Fruit fly (Drosophila melanogaster) whole organism, embryonic: ENCODE measurements around the gene CG9184.
A peak's percentile ranks its signal among the peaks of the same experiment; 100 is the strongest.

Source experiments
- Atf-2 ChIP-seq: fragments of 200-800 bp; sonication (Bioruptor generic); optimal IDR thresholded peaks from 2 replicates; lab custom pipeline; 2016; ENCODE audit warnings: missing biosample characterization, missing genetic modification characterization
- Bteb2 ChIP-seq: fragments of 200-800 bp; sonication (Bioruptor generic); optimal IDR thresholded peaks from 2 replicates; lab custom pipeline; 2016; ENCODE audit warnings: missing biosample characterization, missing genetic modification characterization
- CG10321 ChIP-seq: fragments of 200-800 bp; sonication (Bioruptor generic); IDR thresholded peaks from 2 replicates; pipeline ENCODE4 v1.3.6; 2022; ENCODE audit warnings: missing biosample characterization, missing genetic modification characterization
- CG12659 ChIP-seq: fragments of 200-800 bp; sonication (Bioruptor generic); optimal IDR thresholded peaks from 3 replicates; lab custom pipeline; 2017; ENCODE audit warnings: mild to moderate bottlenecking, missing biosample characterization, missing genetic modification reagents, missing genetic modification characterization
- CG13775 ChIP-seq: fragments of 200-800 bp; sonication (Bioruptor generic); optimal IDR thresholded peaks from 3 replicates; lab custom pipeline; 2017; ENCODE audit warnings: missing biosample characterization, mild to moderate bottlenecking, missing genetic modification characterization
- CG15479 ChIP-seq: fragments of 200-800 bp; sonication (Bioruptor generic); optimal IDR thresholded peaks from 3 replicates; lab custom pipeline; 2019; ENCODE audit warnings: missing biosample characterization, mild to moderate bottlenecking, missing genetic modification characterization, moderate library complexity
- CG1603 ChIP-seq: fragments of 200-800 bp; sonication (Bioruptor generic); optimal IDR thresholded peaks from 2 replicates; lab custom pipeline; 2019; ENCODE audit warnings: missing biosample characterization, mild to moderate bottlenecking, missing genetic modification characterization, moderate library complexity
- CG16863 ChIP-seq: fragments of 200-800 bp; sonication (Bioruptor generic); optimal IDR thresholded peaks from 3 replicates; lab custom pipeline; 2016; ENCODE audit warnings: missing biosample characterization, missing genetic modification characterization
- CG1792 ChIP-seq: fragments of 200-800 bp; sonication (Bioruptor generic); optimal IDR thresholded peaks from 2 replicates; lab custom pipeline; 2016; ENCODE audit warnings: missing biosample characterization, missing genetic modification characterization
- CG2712 ChIP-seq: fragments of 200-800 bp; optimal IDR thresholded peaks from 3 replicates; lab custom pipeline; 2019; ENCODE audit warnings: missing biosample characterization, mild to moderate bottlenecking, missing genetic modification characterization, moderate library complexity
- CG34376 ChIP-seq: fragments of 200-800 bp; sonication (Bioruptor generic); optimal IDR thresholded peaks from 2 replicates; lab custom pipeline; 2018; ENCODE audit warnings: missing biosample characterization, mild to moderate bottlenecking, missing genetic modification characterization
- CG4328 ChIP-seq: fragments of 200-800 bp; sonication (Bioruptor generic); optimal IDR thresholded peaks from 3 replicates; lab custom pipeline; 2017; ENCODE audit warnings: missing biosample characterization, missing genetic modification reagents, missing genetic modification characterization
- CG5245 ChIP-seq: fragments of 200-800 bp; sonication (Bioruptor generic); optimal IDR thresholded peaks from 3 replicates; lab custom pipeline; 2016; ENCODE audit warnings: missing biosample characterization, missing genetic modification characterization
- CG6654 ChIP-seq: fragments of 200-800 bp; sonication (Bioruptor generic); optimal IDR thresholded peaks from 2 replicates; lab custom pipeline; 2017; ENCODE audit warnings: missing biosample characterization, mild to moderate bottlenecking, missing genetic modification characterization
- CG7357 ChIP-seq: fragments of 200-800 bp; sonication (Bioruptor generic); IDR thresholded peaks from 3 replicates; pipeline ENCODE4 v1.3.6; 2022; ENCODE audit warnings: missing biosample characterization, missing genetic modification characterization
- CG7928 ChIP-seq: fragments of 200-800 bp; sonication (Bioruptor generic); optimal IDR thresholded peaks from 2 replicates; lab custom pipeline; 2017; ENCODE audit warnings: missing biosample characterization, mild to moderate bottlenecking, missing genetic modification characterization
- CG8765 ChIP-seq: fragments of 200-800 bp; sonication (Bioruptor generic); IDR thresholded peaks from 2 replicates; pipeline ENCODE4 v1.3.6; 2022; ENCODE audit warnings: missing biosample characterization, missing genetic modification characterization
- CG8924 ChIP-seq: fragments of 200-800 bp; optimal IDR thresholded peaks from 3 replicates; lab custom pipeline; 2019; ENCODE audit warnings: missing biosample characterization, mild to moderate bottlenecking, missing genetic modification characterization, moderate library complexity
- CG9727 ChIP-seq: fragments of 200-800 bp; sonication (Bioruptor generic); optimal IDR thresholded peaks from 3 replicates; lab custom pipeline; 2017; ENCODE audit warnings: missing biosample characterization, mild to moderate bottlenecking, missing genetic modification characterization
- D19B ChIP-seq: fragments of 200-800 bp; sonication (Bioruptor generic); optimal IDR thresholded peaks from 2 replicates; lab custom pipeline; 2017; ENCODE audit warnings: missing biosample characterization, mild to moderate bottlenecking, missing genetic modification characterization
- Dfd ChIP-seq, 2 experiments: fragments of >200 bp; optimal IDR thresholded peaks; 2 replicates each; lab custom pipeline; 2017; ENCODE audit warnings: missing biosample characterization in 2 of 2, missing genetic modification characterization in 2 of 2
- Dip3 ChIP-seq: fragments of 200-800 bp; sonication (Bioruptor generic); optimal IDR thresholded peaks from 3 replicates; lab custom pipeline; 2016; ENCODE audit warnings: missing biosample characterization, missing genetic modification characterization
- E2f2 ChIP-seq: fragments of 200-800 bp; sonication (Bioruptor generic); IDR thresholded peaks from 2 replicates; pipeline ENCODE4 v1.3.6; 2022; ENCODE audit warnings: missing biosample characterization, missing genetic modification characterization
- Eip74EF ChIP-seq, 2 experiments: fragments of 200-800 bp in 1 of 2; fragments of >200 bp in 1 of 2; sonication (Bioruptor generic) in 1 of 2; optimal IDR thresholded peaks; 2 replicates each; lab custom pipeline; 2017 to 2019; ENCODE audit warnings: missing biosample characterization in 2 of 2, missing genetic modification characterization in 2 of 2, mild to moderate bottlenecking in 1 of 2, moderate library complexity in 1 of 2
- Elba2 ChIP-seq: fragments of 200-800 bp; sonication (Bioruptor generic); optimal IDR thresholded peaks from 3 replicates; lab custom pipeline; 2016; ENCODE audit warnings: missing biosample characterization, missing genetic modification characterization
- Gsc ChIP-seq: fragments of 200-800 bp; sonication (Bioruptor generic); IDR thresholded peaks from 2 replicates; pipeline ENCODE4 v1.3.6; 2022; ENCODE audit warnings: missing biosample characterization, missing genetic modification characterization
- HHEX ChIP-seq: fragments of 200-800 bp; sonication (Bioruptor generic); optimal IDR thresholded peaks from 3 replicates; lab custom pipeline; 2017; ENCODE audit warnings: missing biosample characterization, mild to moderate bottlenecking, missing genetic modification characterization, missing genetic modification reagents
- HmgD ChIP-seq: fragments of 200-800 bp; sonication (Bioruptor generic); optimal IDR thresholded peaks from 3 replicates; lab custom pipeline; 2016; ENCODE audit warnings: missing biosample characterization, missing genetic modification characterization
- Hr3 ChIP-seq: fragments of 200-800 bp; sonication (Bioruptor generic); optimal IDR thresholded peaks from 3 replicates; lab custom pipeline; 2016; ENCODE audit warnings: missing biosample characterization, missing genetic modification characterization
- Lhr ChIP-seq: fragments of 200-800 bp; sonication (Bioruptor generic); optimal IDR thresholded peaks from 3 replicates; lab custom pipeline; 2017; ENCODE audit warnings: mild to moderate bottlenecking, missing biosample characterization, missing genetic modification reagents, missing genetic modification characterization
- MESR4 ChIP-seq: fragments of 200-800 bp; sonication (Bioruptor generic); optimal IDR thresholded peaks from 2 replicates; lab custom pipeline; 2018; ENCODE audit warnings: missing biosample characterization, mild to moderate bottlenecking, missing genetic modification characterization, moderate library complexity
- Mad ChIP-seq: fragments of 200-800 bp; sonication (Bioruptor generic); optimal IDR thresholded peaks from 2 replicates; lab custom pipeline; 2016; ENCODE audit warnings: missing biosample characterization, missing genetic modification characterization
- Meics ChIP-seq: fragments of 200-800 bp; sonication (Bioruptor generic); optimal IDR thresholded peaks from 2 replicates; lab custom pipeline; 2017; ENCODE audit warnings: missing biosample characterization, mild to moderate bottlenecking, missing genetic modification characterization
- Nf-YC ChIP-seq: fragments of 200-800 bp; optimal IDR thresholded peaks from 3 replicates; lab custom pipeline; 2019; ENCODE audit warnings: missing biosample characterization, mild to moderate bottlenecking, missing genetic modification characterization, moderate library complexity
- Spps ChIP-seq: fragments of 200-800 bp; sonication (Bioruptor generic); optimal IDR thresholded peaks from 2 replicates; lab custom pipeline; 2018; ENCODE audit warnings: missing biosample characterization, mild to moderate bottlenecking, missing genetic modification characterization
- Taf1 ChIP-seq: fragments of 200-800 bp; sonication (Bioruptor generic); IDR thresholded peaks from 2 replicates; pipeline ENCODE4 v1.3.6; 2022; ENCODE audit warnings: missing biosample characterization, missing genetic modification characterization
- amos ChIP-seq: fragments of 200-800 bp; sonication (Bioruptor generic); IDR thresholded peaks from 2 replicates; pipeline ENCODE4 v1.3.6; 2022; ENCODE audit warnings: missing biosample characterization, missing genetic modification characterization; ENCODE audit not compliant: partially characterized antibody
- ato ChIP-seq: fragments of 200-800 bp; sonication (Bioruptor generic); IDR thresholded peaks from 2 replicates; pipeline ENCODE4 v1.3.6; 2022; ENCODE audit warnings: missing biosample characterization, missing genetic modification characterization; ENCODE audit not compliant: partially characterized antibody
- crol ChIP-seq: fragments of 200-800 bp; sonication (Bioruptor generic); IDR thresholded peaks from 2 replicates; pipeline ENCODE4 v1.3.6; 2022; ENCODE audit warnings: missing biosample characterization, missing genetic modification characterization
- da ChIP-seq: fragments of 200-800 bp; sonication (Bioruptor generic); optimal IDR thresholded peaks from 2 replicates; lab custom pipeline; 2016; ENCODE audit warnings: missing biosample characterization, missing genetic modification characterization
- dpn ChIP-seq, 2 experiments: fragments of 200-800 bp; sonication (Bioruptor generic); optimal IDR thresholded peaks; 3 replicates each; lab custom pipeline; 2016; ENCODE audit warnings: missing biosample characterization in 2 of 2, missing genetic modification characterization in 2 of 2
- en ChIP-seq: fragments of 200-800 bp; sonication (Bioruptor generic); optimal IDR thresholded peaks from 2 replicates; lab custom pipeline; 2016; ENCODE audit warnings: missing biosample characterization, missing genetic modification characterization
- fd3F ChIP-seq: fragments of 200-800 bp; sonication (Bioruptor generic); optimal IDR thresholded peaks from 2 replicates; lab custom pipeline; 2018; ENCODE audit warnings: missing biosample characterization, mild to moderate bottlenecking, missing genetic modification characterization, moderate library complexity
- fd96Cb ChIP-seq: fragments of 200-800 bp; sonication (Bioruptor generic); optimal IDR thresholded peaks from 2 replicates; lab custom pipeline; 2018; ENCODE audit warnings: missing biosample characterization, mild to moderate bottlenecking, missing genetic modification characterization, moderate library complexity
- maf-S ChIP-seq: fragments of 200-800 bp; sonication (Bioruptor generic); optimal IDR thresholded peaks from 2 replicates; lab custom pipeline; 2016; ENCODE audit warnings: missing biosample characterization, missing genetic modification characterization
- oc ChIP-seq: fragments of 200-800 bp; sonication (Bioruptor generic); optimal IDR thresholded peaks from 2 replicates; lab custom pipeline; 2018; ENCODE audit warnings: missing biosample characterization, mild to moderate bottlenecking, missing genetic modification characterization, moderate library complexity
- phol ChIP-seq: fragments of 200-800 bp; sonication (Bioruptor generic); optimal IDR thresholded peaks from 3 replicates; lab custom pipeline; 2018; ENCODE audit warnings: missing biosample characterization, mild to moderate bottlenecking, missing genetic modification characterization, moderate library complexity
- psq ChIP-seq: fragments of 200-800 bp; sonication (Bioruptor generic); optimal IDR thresholded peaks from 2 replicates; lab custom pipeline; 2017; ENCODE audit warnings: missing biosample characterization, missing genetic modification characterization
- sna ChIP-seq: fragments of 200-800 bp; sonication (Bioruptor generic); IDR thresholded peaks from 2 replicates; pipeline ENCODE4 v1.3.6; 2022; ENCODE audit warnings: missing biosample characterization, missing genetic modification characterization; ENCODE audit not compliant: partially characterized antibody
- stc ChIP-seq: fragments of 200-800 bp; sonication (Bioruptor generic); IDR thresholded peaks from 2 replicates; pipeline ENCODE4 v1.3.6; 2022; ENCODE audit warnings: missing biosample characterization, missing genetic modification characterization
- sug ChIP-seq: fragments of 200-800 bp; optimal IDR thresholded peaks from 2 replicates; lab custom pipeline; 2019; ENCODE audit warnings: missing biosample characterization, mild to moderate bottlenecking, missing genetic modification characterization, moderate library complexity

The CG9184 gene

dm6 chr3L:1352065-1352464 lies 29.5 kb upstream of the CG9184 start (continued):
- TF ChIP-seq CG5245 (no peak), da (GFP tag; lab: Kevin White, UChicago) (no peak), CG1603 (tag; lab: Kevin White, UChicago) (peak; percentile 50), CG12659 (GFP tag; lab: Kevin White, UChicago) (peak; percentile 73), sug (peak; percentile 40), en (no peak), Bteb2 (GFP tag; lab: Kevin White, UChicago) (no peak), dpn (GFP tag; optimal IDR thresholded peaks at IDR 0.05; lab: Kevin White, UChicago) (peak; percentile 18 to 40), CG8765 (no peak), CG16863 (GFP tag; lab: Kevin White, UChicago) (peak; percentile 15), CG2712 (peak; percentile 68), E2f2 (GFP tag; lab: Robert Waterston, UW) (peak; percentile 16; the same call in 1 of the 2 replicates), D19B (no peak), CG7928 (no peak), Meics (GFP tag; lab: Kevin White, UChicago) (peak; percentile 32), Nf-YC (tag; lab: Kevin White, UChicago) (peak; percentile 40), HmgD (peak; percentile 26), CG6654 (GFP tag; lab: Kevin White, UChicago) (no peak), Taf1 (GFP tag; lab: Robert Waterston, UW) (no peak), Lhr (GFP tag; lab: Kevin White, UChicago) (peak; percentile 71), CG9727 (GFP tag; lab: Kevin White, UChicago) (peak; percentile 14), CG8924 (tag; lab: Kevin White, UChicago) (peak; percentile 54), CG34376 (GFP tag; lab: Kevin White, UChicago) (peak; percentile 46), Spps (peak; percentile 31), CG7357 (no peak), Dip3 (GFP tag; lab: Kevin White, UChicago) (no peak), Eip74EF (GFP tag; optimal IDR thresholded peaks at IDR 0.05; lab: Kevin White, UChicago) (peak in 1 of 2 experiments; percentile 29), Mad (GFP tag; lab: Kevin White, UChicago) (no peak), Gsc (GFP tag; lab: Robert Waterston, UW) (no peak), Elba2 (GFP tag; lab: Kevin White, UChicago) (peak; percentile 99), amos (GFP tag; lab: Robert Waterston, UW) (peak; percentile 89), sna (GFP tag; lab: Robert Waterston, UW) (peak; percentile 96), Atf-2 (GFP tag; lab: Kevin White, UChicago) (no peak), Dfd (GFP tag; optimal IDR thresholded peaks at IDR 0.05; lab: Kevin White, UChicago) (no peak), MESR4 (peak; percentile 7), Hr3 (GFP tag; lab: Kevin White, UChicago) (no peak), ato (peak; percentile 67; the same call in 1 of the 2 replicates), phol (peak; percentile 97), maf-S (GFP tag; lab: Kevin White, UChicago) (no peak), crol (GFP tag; lab: Robert Waterston, UW) (no peak), CG15479 (GFP tag; lab: Kevin White, UChicago) (no peak), HHEX (GFP tag; lab: Kevin White, UChicago) (no peak), CG1792 (GFP tag; lab: Kevin White, UChicago) (no peak), CG4328 (GFP tag; lab: Kevin White, UChicago) (no peak), fd96Cb (tag; lab: Kevin White, UChicago) (no peak), stc (GFP tag; lab: Robert Waterston, UW) (peak; percentile 27; the same call in 1 of the 2 replicates), fd3F (GFP tag; lab: Kevin White, UChicago) (no peak), CG10321 (GFP tag; lab: Robert Waterston, UW) (no peak), psq (GFP tag; lab: Kevin White, UChicago) (no peak), oc (tag; lab: Kevin White, UChicago) (peak; percentile 86), CG13775 (GFP tag; lab: Kevin White, UChicago) (peak; percentile 19)
